Worm (Caenorhabditis elegans): ENCODE data around the gene krr-1.

Gene krr-1

ce11 chrV:7193562-7193961 lies 37.4 kb upstream of the krr-1 start, which contains the start of gene F09G2.8:
F09G2.8 (minus strand) TSS chrV:7193662.
- no peak for TF ChIP-seq unc-39 (tag; optimal IDR thresholded peaks at IDR 0.05)
- TF ChIP-seq pha-4 (tag; optimal IDR thresholded peaks at IDR 0.05), result no peak
- no peak for TF ChIP-seq ceh-83 (GFP tag; optimal IDR thresholded peaks at IDR 0.05)

ce11 chrV:7194818-7195217 lies 36.2 kb upstream of the krr-1 start:
- TF ChIP-seq blmp-1 (tag; optimal IDR thresholded peaks at IDR 0.05) (no peak), bed-3 (GFP tag; optimal IDR thresholded peaks at IDR 0.05) (no peak), nhr-12 (tag; optimal IDR thresholded peaks at IDR 0.05) (no peak), nhr-237 (tag; optimal IDR thresholded peaks at IDR 0.05) (no peak), elt-1 (tag; optimal IDR thresholded peaks at IDR 0.05; ENCODE audit: borderline replicate concordance, insufficient read depth) (no peak), pha-4 (tag; optimal IDR thresholded peaks at IDR 0.05) (no peak), snpc-4 (tag; optimal IDR thresholded peaks at IDR 0.05) (no peak), mls-2 (tag; optimal IDR thresholded peaks at IDR 0.05) (no peak), unc-120 (tag; optimal IDR thresholded peaks at IDR 0.05; ENCODE audit: poor library complexity, severe bottlenecking) (no peak), M03D4.4 (tag; optimal IDR thresholded peaks at IDR 0.05) (no peak), unc-62 (GFP tag; optimal IDR thresholded peaks at IDR 0.05) (no peak), zip-8 (tag; optimal IDR thresholded peaks at IDR 0.05) (no peak), lin-13 (tag; optimal IDR thresholded peaks at IDR 0.05) (no peak), flh-1 (GFP tag; optimal IDR thresholded peaks at IDR 0.05) (no peak)

- TF ChIP-seq lsy-2 (tag; optimal IDR thresholded peaks at IDR 0.05) (no peak), mls-2 (tag; optimal IDR thresholded peaks at IDR 0.05) (no peak), tbx-8 (GFP tag; optimal IDR thresholded peaks at IDR 0.05) (no peak), sem-2 (GFP tag; optimal IDR thresholded peaks at IDR 0.05) (no peak), lin-13 (tag; optimal IDR thresholded peaks at IDR 0.05) (no peak), zip-8 (tag; optimal IDR thresholded peaks at IDR 0.05) (no peak)
These were observed 35.0 kb upstream of the krr-1 start, which contains the start of gene attf-2 for ce11 chrV:7196037-7196436. attf-2 (minus strand) TSS chrV:7196137.

ce11 chrV:7196498-7196966 lies 34.5 kb upstream of the krr-1 start, which contains the start of gene F09G2.2:
F09G2.2 (plus strand) TSS chrV:7196916.
- TF ChIP-seq nhr-12 (tag; optimal IDR thresholded peaks at IDR 0.05) (no peak), ceh-39 (tag; optimal IDR thresholded peaks at IDR 0.05) (peak; percentile 93), nhr-237 (tag; optimal IDR thresholded peaks at IDR 0.05) (peak; percentile 87), flh-1 (GFP tag; optimal IDR thresholded peaks at IDR 0.05) (no peak), ztf-11 (tag; optimal IDR thresholded peaks at IDR 0.05) (peak; percentile 63), bed-3 (GFP tag; optimal IDR thresholded peaks at IDR 0.05) (no peak), hlh-1 (tag; optimal IDR thresholded peaks at IDR 0.05) (no peak), elt-3 (tag; optimal IDR thresholded peaks at IDR 0.05) (no peak), sptf-1 (tag; optimal IDR thresholded peaks at IDR 0.05) (no peak), elt-1 (tag; optimal IDR thresholded peaks at IDR 0.05; ENCODE audit: borderline replicate concordance, insufficient read depth) (peak; percentile 38), nhr-2 (tag; optimal IDR thresholded peaks at IDR 0.05) (peak; percentile 30), sem-2 (GFP tag; optimal IDR thresholded peaks at IDR 0.05) (no peak), snpc-4 (tag; optimal IDR thresholded peaks at IDR 0.05) (no peak), mab-5 (tag; optimal IDR thresholded peaks at IDR 0.05) (no peak), lsy-2 (tag; optimal IDR thresholded peaks at IDR 0.05) (peak; percentile 73), ham-2 (GFP tag; optimal IDR thresholded peaks at IDR 0.05) (no peak), lin-13 (tag; optimal IDR thresholded peaks at IDR 0.05) (peak; percentile 97), ces-1 (GFP tag; optimal IDR thresholded peaks at IDR 0.05) (peak; percentile 76), mls-2 (tag; optimal IDR thresholded peaks at IDR 0.05) (peak; percentile 21), mep-1 (tag; optimal IDR thresholded peaks at IDR 0.05) (peak; percentile 95), ceh-83 (GFP tag; optimal IDR thresholded peaks at IDR 0.05) (peak; percentile 46), zip-8 (tag; optimal IDR thresholded peaks at IDR 0.05) (no peak), unc-39 (tag; optimal IDR thresholded peaks at IDR 0.05) (peak; percentile 29), tbx-8 (GFP tag; optimal IDR thresholded peaks at IDR 0.05) (no peak), M03D4.4 (tag; optimal IDR thresholded peaks at IDR 0.05) (peak; percentile 20), cnd-1 (tag; optimal IDR thresholded peaks at IDR 0.05) (peak; percentile 28), ceh-43 (GFP tag; optimal IDR thresholded peaks at IDR 0.05) (no peak), lin-32 (GFP tag; optimal IDR thresholded peaks at IDR 0.05) (no peak), nhr-28 (tag; optimal IDR thresholded peaks at IDR 0.05) (no peak), nhr-76 (tag; optimal IDR thresholded peaks at IDR 0.05) (no peak), unc-62 (GFP tag; optimal IDR thresholded peaks at IDR 0.05) (no peak), drap-1 (GFP tag; optimal IDR thresholded peaks at IDR 0.05) (peak; percentile 24), pha-4 (tag; optimal IDR thresholded peaks at IDR 0.05) (peak; percentile 96), unc-120 (tag; optimal IDR thresholded peaks at IDR 0.05; ENCODE audit: poor library complexity, severe bottlenecking) (peak; percentile 79), blmp-1 (tag; optimal IDR thresholded peaks at IDR 0.05) (no peak)
